Fruit fly (Drosophila melanogaster): Measurements from ENCODE around the gene CG33116.

Gene CG33116

dm6 chr2L:19546869-19547710, 13.8 kb downstream of the CG33116 start, which contains the start of gene CG10337 (continued):
- TF ChIP-seq tx (GFP tag; optimal IDR thresholded peaks at IDR 0.05) (peak; percentile 39), CG13424 (tag; optimal IDR thresholded peaks at IDR 0.05) (peak; percentile 56), CG14667 (GFP tag; IDR thresholded peaks at IDR 0.05) (peak; percentile 34; the same call in 1 of the 2 replicates), sug (tag; optimal IDR thresholded peaks at IDR 0.05) (peak; percentile 79), Trl (optimal IDR thresholded peaks at IDR 0.05) (peak in 1 of 2 experiments; percentile 1), Trl (GFP tag; optimal IDR thresholded peaks at IDR 0.05) (no peak), Gug (GFP tag; IDR thresholded peaks at IDR 0.05) (no peak), Sox100B (GFP tag; optimal IDR thresholded peaks at IDR 0.05) (peak; percentile 54), gfzf (GFP tag; optimal IDR thresholded peaks at IDR 0.05) (no peak), CG8478 (optimal IDR thresholded peaks at IDR 0.05) (no peak), wor (GFP tag; IDR thresholded peaks at IDR 0.05) (no peak), CG2712 (tag; optimal IDR thresholded peaks at IDR 0.05) (peak; percentile 28), Dfd (GFP tag; optimal IDR thresholded peaks at IDR 0.05) (no peak), dati (GFP tag; IDR thresholded peaks at IDR 0.05) (no peak), knrl (GFP tag; IDR thresholded peaks at IDR 0.05; ENCODE audit: partially characterized antibody) (no peak), pb (GFP tag; optimal IDR thresholded peaks at IDR 0.05) (no peak), Sox102F (GFP tag; optimal IDR thresholded peaks at IDR 0.05) (peak; percentile 57), Nf-YB (GFP tag; optimal IDR thresholded peaks at IDR 0.05) (peak; percentile 42), CG6813 (GFP tag; optimal IDR thresholded peaks at IDR 0.05) (peak; percentile 42), inv (GFP tag; IDR thresholded peaks at IDR 0.05; ENCODE audit: partially characterized antibody) (no peak), Dp (GFP tag; optimal IDR thresholded peaks at IDR 0.05) (no peak), Dll (GFP tag; IDR thresholded peaks at IDR 0.05; ENCODE audit: partially characterized antibody) (no peak), Gsc (GFP tag; IDR thresholded peaks at IDR 0.05) (no peak), Optix (GFP tag; IDR thresholded peaks at IDR 0.05) (no peak), NC2α (GFP tag; optimal IDR thresholded peaks at IDR 0.05) (no peak), CG17612 (GFP tag; IDR thresholded peaks at IDR 0.05) (no peak), CG7271 (tag; optimal IDR thresholded peaks at IDR 0.05) (no peak), CG13775 (GFP tag; optimal IDR thresholded peaks at IDR 0.05) (peak; percentile 8), Aef1 (GFP tag; IDR thresholded peaks at IDR 0.05) (0 out of 3 replicates have a peak, but pooled peaks have one; percentile 25), row (GFP tag; IDR thresholded peaks at IDR 0.05) (peak; percentile 60; the same call in 2 of the 3 replicates), CG31441 (GFP tag; IDR thresholded peaks at IDR 0.05) (peak; percentile 16; the same call in 1 of the 2 replicates), NK7.1 (GFP tag; optimal IDR thresholded peaks at IDR 0.05) (no peak), lmd (GFP tag; IDR thresholded peaks at IDR 0.05) (peak; percentile 11; the same call in 1 of the 2 replicates), CG16863 (GFP tag; optimal IDR thresholded peaks at IDR 0.05) (no peak), bsh (GFP tag; optimal IDR thresholded peaks at IDR 0.05) (peak in 1 of 2 experiments; percentile 33), Adf1 (GFP tag; IDR thresholded peaks at IDR 0.05) (0 out of 2 replicates have a peak, but pooled peaks have one; percentile 6), Max (GFP tag; optimal IDR thresholded peaks at IDR 0.05) (no peak), ci (GFP tag; IDR thresholded peaks at IDR 0.05) (no peak; the same call in 2 of the 3 replicates), Nf-YC (tag; optimal IDR thresholded peaks at IDR 0.05) (peak; percentile 28), MESR4 (GFP tag; optimal IDR thresholded peaks at IDR 0.05) (no peak), gcm2 (GFP tag; optimal IDR thresholded peaks at IDR 0.05) (peak; percentile 0), CG2129 (GFP tag; IDR thresholded peaks at IDR 0.05; ENCODE audit: partially characterized antibody) (no peak), disco-r (GFP tag; optimal IDR thresholded peaks at IDR 0.05) (peak; percentile 10), az2 (GFP tag; optimal IDR thresholded peaks at IDR 0.05) (peak; percentile 11), CG2120 (GFP tag; optimal IDR thresholded peaks at IDR 0.05) (peak; percentile 70), dpn (GFP tag; optimal IDR thresholded peaks at IDR 0.05) (peak; percentile 26 to 29), btn (GFP tag; optimal IDR thresholded peaks at IDR 0.05) (peak; percentile 2), ac (GFP tag; optimal IDR thresholded peaks at IDR 0.05) (no peak), D (optimal IDR thresholded peaks at IDR 0.05) (no peak), D (GFP tag; optimal IDR thresholded peaks at IDR 0.05) (peak; percentile 53)
